Worm (Caenorhabditis elegans) whole organism, young adult: ENCODE data around the gene shc-3.

Experiments
- B0019.2 ChIP-seq: fragments of 200-800 bp; sonication (Bioruptor generic); conservative IDR thresholded peaks from 2 replicates; pipeline ENCODE4 v1.3.6; 2022; ENCODE audit warnings: missing genetic modification reagents, missing genetic modification characterization, missing compliant biosample characterization
- D2030.7 ChIP-seq: fragments of 200-800 bp; sonication (Bioruptor generic); IDR thresholded peaks from 2 replicates; pipeline ENCODE4 v1.3.6; 2022; ENCODE audit warnings: missing genetic modification reagents, missing genetic modification characterization, missing compliant biosample characterization
- F39B2.1 ChIP-seq: fragments of 200-800 bp; sonication (Bioruptor generic); IDR thresholded peaks from 2 replicates; pipeline ENCODE4 v1.3.6; 2022; ENCODE audit warnings: missing genetic modification reagents, missing genetic modification characterization, missing compliant biosample characterization
- F49E8.2 ChIP-seq: sonication (generic microtip); optimal IDR thresholded peaks from 3 replicates; lab custom pipeline; 2017; ENCODE audit warnings: missing genetic modification characterization, mild to moderate bottlenecking, missing compliant biosample characterization, antibody characterized with exemption, moderate library complexity; ENCODE audit not compliant: insufficient read depth
- Y79H2A.3 ChIP-seq: fragments of 200-800 bp; sonication (Bioruptor generic); conservative IDR thresholded peaks from 2 replicates; pipeline ENCODE4 v1.3.6; 2022; ENCODE audit warnings: missing genetic modification reagents, missing genetic modification characterization, missing compliant biosample characterization
- akir-1 ChIP-seq: fragments of 200-800 bp; sonication (Bioruptor generic); optimal IDR thresholded peaks from 2 replicates; lab custom pipeline; 2018; ENCODE audit warnings: mild to moderate bottlenecking, missing genetic modification characterization, moderate library complexity, missing compliant biosample characterization
- aptf-3 ChIP-seq: fragments of 200-800 bp; sonication (Bioruptor generic); IDR thresholded peaks from 2 replicates; pipeline ENCODE4 v1.3.6; 2022; ENCODE audit warnings: missing genetic modification characterization, missing compliant biosample characterization
- attf-3 ChIP-seq: fragments of 200-800 bp; sonication (Bioruptor generic); conservative IDR thresholded peaks from 2 replicates; pipeline ENCODE4 v1.3.6; 2022; ENCODE audit warnings: missing genetic modification reagents, missing genetic modification characterization, missing compliant biosample characterization
- attf-5 ChIP-seq: fragments of 200-800 bp; sonication (Bioruptor generic); optimal IDR thresholded peaks from 2 replicates; lab custom pipeline; 2018; ENCODE audit warnings: mild to moderate bottlenecking, missing genetic modification characterization, missing compliant biosample characterization
- bed-2 ChIP-seq: fragments of 200-800 bp; sonication (Bioruptor generic); IDR thresholded peaks from 2 replicates; pipeline ENCODE4 v1.3.6; 2022; ENCODE audit warnings: missing genetic modification reagents, missing genetic modification characterization, missing compliant biosample characterization
- cebp-1 ChIP-seq, 2 experiments: fragments of 200-800 bp in 1 of 2; sonication (Bioruptor generic) in 1 of 2; sonication (generic microtip) in 1 of 2; IDR thresholded peaks in 1 of 2; optimal IDR thresholded peaks in 1 of 2; 2 replicates each; pipeline versions ENCODE4 v1.3.6 to Lab custom; 2017 to 2022; ENCODE audit warnings: missing compliant biosample characterization in 2 of 2, missing genetic modification characterization in 2 of 2, mild to moderate bottlenecking in 1 of 2, missing genetic modification reagents in 1 of 2, moderate library complexity in 1 of 2
- ceh-40 ChIP-seq: fragments of 200-800 bp; sonication (Bioruptor generic); IDR thresholded peaks from 2 replicates; pipeline ENCODE4 v1.3.6; 2022; ENCODE audit warnings: missing genetic modification characterization, missing compliant biosample characterization
- dox-1 ChIP-seq: fragments of 200-800 bp; sonication (Bioruptor generic); IDR thresholded peaks from 2 replicates; pipeline ENCODE4 v1.3.6; 2022; ENCODE audit warnings: missing genetic modification reagents, missing genetic modification characterization, missing compliant biosample characterization
- dpff-1 ChIP-seq: sonication (generic microtip); optimal IDR thresholded peaks from 2 replicates; lab custom pipeline; 2017; ENCODE audit warnings: mild to moderate bottlenecking, missing genetic modification characterization, missing compliant biosample characterization
- egrh-3 ChIP-seq: fragments of 200-800 bp; sonication (Bioruptor generic); IDR thresholded peaks from 2 replicates; pipeline ENCODE4 v1.3.6; 2022; ENCODE audit warnings: missing genetic modification reagents, missing genetic modification characterization, missing compliant biosample characterization
- gei-17 ChIP-seq: fragments of 200-800 bp; sonication (Bioruptor generic); optimal IDR thresholded peaks from 2 replicates; lab custom pipeline; 2018; ENCODE audit warnings: mild to moderate bottlenecking, missing genetic modification characterization, missing compliant biosample characterization
- hlh-12 ChIP-seq: sonication (generic microtip); optimal IDR thresholded peaks from 2 replicates; lab custom pipeline; 2016; ENCODE audit warnings: missing genetic modification characterization, missing compliant biosample characterization
- hmg-1.2 ChIP-seq: fragments of 200-800 bp; sonication (Bioruptor generic); IDR thresholded peaks from 2 replicates; pipeline ENCODE4 v1.3.6; 2022; ENCODE audit warnings: missing genetic modification reagents, missing genetic modification characterization, missing compliant biosample characterization
- lin-26 ChIP-seq: fragments of 200-800 bp; sonication (Bioruptor generic); IDR thresholded peaks from 2 replicates; pipeline ENCODE4 v1.3.6; 2022; ENCODE audit warnings: missing genetic modification reagents, missing genetic modification characterization, missing compliant biosample characterization
- lir-1 ChIP-seq: fragments of 200-800 bp; sonication (Bioruptor generic); conservative IDR thresholded peaks from 2 replicates; pipeline ENCODE4 v1.3.6; 2022; ENCODE audit warnings: missing genetic modification reagents, missing genetic modification characterization, missing compliant biosample characterization
- madf-3 ChIP-seq: fragments of 200-800 bp; sonication (Bioruptor generic); IDR thresholded peaks from 2 replicates; pipeline ENCODE4 v1.3.6; 2022; ENCODE audit warnings: missing genetic modification reagents, missing genetic modification characterization, missing compliant biosample characterization
- mel-28 ChIP-seq: sonication (generic microtip); optimal IDR thresholded peaks from 2 replicates; lab custom pipeline; 2016; ENCODE audit warnings: borderline replicate concordance, mild to moderate bottlenecking, missing genetic modification characterization, missing compliant biosample characterization
- mes-4 ChIP-seq: sonication (generic microtip); optimal IDR thresholded peaks from 2 replicates; lab custom pipeline; 2016; ENCODE audit warnings: missing genotype, missing genetic modification characterization, missing compliant biosample characterization
- mxl-1 ChIP-seq: sonication (generic microtip); optimal IDR thresholded peaks from 2 replicates; lab custom pipeline; 2016; ENCODE audit warnings: missing genetic modification characterization, missing compliant biosample characterization
- nfya-1 ChIP-seq: sonication (generic microtip); optimal IDR thresholded peaks from 2 replicates; lab custom pipeline; 2017; ENCODE audit warnings: antibody characterized with exemption, missing compliant biosample characterization, missing genetic modification characterization, borderline replicate concordance; ENCODE audit not compliant: insufficient read depth
- nhr-179 ChIP-seq: sonication (generic microtip); optimal IDR thresholded peaks from 2 replicates; lab custom pipeline; 2016; ENCODE audit warnings: mild to moderate bottlenecking, missing genetic modification characterization, missing compliant biosample characterization
- nhr-80 ChIP-seq: sonication (generic microtip); optimal IDR thresholded peaks from 2 replicates; lab custom pipeline; 2016; ENCODE audit warnings: missing genetic modification characterization, missing compliant biosample characterization
- nhr-90 ChIP-seq: sonication (generic microtip); optimal IDR thresholded peaks from 2 replicates; lab custom pipeline; 2016; ENCODE audit warnings: missing genotype, mild to moderate bottlenecking, missing genetic modification characterization, missing compliant biosample characterization
- pha-4 ChIP-seq: fragments of 150-350 bp; sonication (generic microtip); optimal IDR thresholded peaks from 2 replicates; lab custom pipeline; 2014; ENCODE audit warnings: missing biosample characterization, missing genetic modification reagents, missing genetic modification characterization
- rec-8 ChIP-seq, 2 experiments: sonication (generic microtip); optimal IDR thresholded peaks; 2 replicates each; lab custom pipeline; 2016; ENCODE audit warnings: mild to moderate bottlenecking in 2 of 2, missing genetic modification characterization in 2 of 2, missing genetic modification reagents in 2 of 2, missing genotype in 2 of 2, missing biosample characterization in 1 of 2, missing compliant biosample characterization in 1 of 2, moderate library complexity in 1 of 2
- repo-1 ChIP-seq: sonication (generic microtip); optimal IDR thresholded peaks from 2 replicates; lab custom pipeline; 2017; ENCODE audit warnings: mild to moderate bottlenecking, missing genetic modification characterization, missing compliant biosample characterization
- tbp1 ChIP-seq: fragments of 200-800 bp; sonication (Bioruptor generic); optimal IDR thresholded peaks from 2 replicates; lab custom pipeline; 2018; ENCODE audit warnings: mild to moderate bottlenecking, missing genetic modification characterization, missing compliant biosample characterization
- tbx-9 ChIP-seq: sonication (generic microtip); optimal IDR thresholded peaks from 2 replicates; lab custom pipeline; 2016; ENCODE audit warnings: borderline replicate concordance, missing genetic modification characterization, inconsistent platforms, missing compliant biosample characterization
- tlf-1 ChIP-seq: fragments of 200-800 bp; sonication (Bioruptor generic); optimal IDR thresholded peaks from 2 replicates; lab custom pipeline; 2018; ENCODE audit warnings: mild to moderate bottlenecking, missing genetic modification characterization, missing compliant biosample characterization
- zfh-2 ChIP-seq: fragments of 200-800 bp; sonication (Bioruptor generic); conservative IDR thresholded peaks from 2 replicates; pipeline ENCODE4 v1.3.6; 2022; ENCODE audit warnings: missing genetic modification reagents, missing genetic modification characterization, missing compliant biosample characterization
- ztf-18 ChIP-seq: sonication (generic microtip); optimal IDR thresholded peaks from 2 replicates; lab custom pipeline; 2016; ENCODE audit warnings: missing genotype, mild to moderate bottlenecking, missing genetic modification characterization, missing compliant biosample characterization
- ztf-22 ChIP-seq: fragments of 200-800 bp; sonication (Bioruptor generic); optimal IDR thresholded peaks from 2 replicates; lab custom pipeline; 2018; ENCODE audit warnings: mild to moderate bottlenecking, missing genetic modification characterization, moderate library complexity, missing compliant biosample characterization

Gene shc-3

ce11 chrX:13668728-13669127 is 48.6 kb upstream of the shc-3 start, which contains the start of gene C04A11.2:
C04A11.2 (minus strand) TSS chrX:13668828.
- TF ChIP-seq madf-3 = no peak
- no peak for TF ChIP-seq egrh-3
- no peak for TF ChIP-seq mes-4 (tag; lab: Kevin White, UChicago)
- TF ChIP-seq rec-8 (tag; optimal IDR thresholded peaks at IDR 0.05; lab: Kevin White, UChicago) = no peak
- no peak for TF ChIP-seq ceh-40
- no peak for TF ChIP-seq nhr-179 (tag; lab: Kevin White, UChicago)
- TF ChIP-seq repo-1 (tag; lab: Kevin White, UChicago) = no peak
- no peak for TF ChIP-seq mel-28 (tag; lab: Kevin White, UChicago)
- no peak for TF ChIP-seq ztf-18
- TF ChIP-seq tbx-9 (tag; lab: Kevin White, UChicago) = no peak
- TF ChIP-seq nfya-1 (tag; lab: Kevin White, UChicago) = no peak
- TF ChIP-seq lir-1 (GFP tag; lab: Robert Waterston, UW) = no peak
- no peak for TF ChIP-seq bed-2 (GFP tag; lab: Robert Waterston, UW)
- no peak for TF ChIP-seq gei-17 (GFP tag; lab: Kevin White, UChicago)
- no peak for TF ChIP-seq ztf-22 (GFP tag; lab: Kevin White, UChicago)
- no peak for TF ChIP-seq mxl-1
- TF ChIP-seq D2030.7 (GFP tag; lab: Robert Waterston, UW) = no peak
- no peak for TF ChIP-seq akir-1 (GFP tag; lab: Kevin White, UChicago)
- no peak for TF ChIP-seq zfh-2
- TF ChIP-seq, all 124 proteins: peak for 0

- TF ChIP-seq attf-3 (GFP tag; lab: Robert Waterston, UW) = no peak
- no peak for TF ChIP-seq hlh-12 (tag; lab: Kevin White, UChicago)
- no peak for TF ChIP-seq hmg-1.2 (GFP tag; lab: Robert Waterston, UW)
- no peak for TF ChIP-seq B0019.2
- TF ChIP-seq pha-4 (tag; lab: Kevin White, UChicago) = peak; percentile 59
- TF ChIP-seq attf-5 (GFP tag; lab: Kevin White, UChicago) = peak; percentile 91
- TF ChIP-seq nhr-80 = peak; percentile 69
- no peak for TF ChIP-seq cebp-1 (GFP tag; IDR thresholded peaks at IDR 0.05; lab: Robert Waterston, UW)
- TF ChIP-seq cebp-1 (tag; optimal IDR thresholded peaks at IDR 0.05; lab: Kevin White, UChicago) = peak; percentile 33
- TF ChIP-seq egrh-3 = no peak
- TF ChIP-seq tbp1 (GFP tag; lab: Kevin White, UChicago) = peak; percentile 3
Observed at ce11 chrX:13669641-13670040, 47.7 kb upstream of the shc-3 start.

- TF ChIP-seq attf-3 (GFP tag; lab: Robert Waterston, UW) = no peak
- TF ChIP-seq repo-1 (tag; lab: Kevin White, UChicago) = no peak
- TF ChIP-seq cebp-1 (GFP tag; IDR thresholded peaks at IDR 0.05; lab: Robert Waterston, UW) = no peak
- TF ChIP-seq cebp-1 (tag; optimal IDR thresholded peaks at IDR 0.05; lab: Kevin White, UChicago) = peak; percentile 21
- TF ChIP-seq lin-26 = no peak
- no peak for TF ChIP-seq F39B2.1 (GFP tag; lab: Robert Waterston, UW)
Observed at ce11 chrX:13670966-13671365, 46.4 kb upstream of the shc-3 start.

- TF ChIP-seq F49E8.2 = no peak
- TF ChIP-seq nhr-80 = peak; percentile 83
- TF ChIP-seq nhr-90 (tag; lab: Kevin White, UChicago) = no peak
- TF ChIP-seq Y79H2A.3 (GFP tag; lab: Robert Waterston, UW) = no peak
- peak; percentile 11 for TF ChIP-seq tbp1 (GFP tag; lab: Kevin White, UChicago)
- TF ChIP-seq tlf-1 (GFP tag; lab: Kevin White, UChicago) = no peak
- TF ChIP-seq aptf-3 (GFP tag; lab: Robert Waterston, UW) = no peak
- no peak for TF ChIP-seq zfh-2
- peak; percentile 37; the same call in 1 of the 2 replicates for TF ChIP-seq dox-1 (GFP tag; lab: Robert Waterston, UW)
- TF ChIP-seq dpff-1 (tag; lab: Kevin White, UChicago) = no peak
Observed at ce11 chrX:13672622-13673021, 44.7 kb upstream of the shc-3 start.
